Fruit fly (Drosophila melanogaster) whole organism, embryonic: ENCODE measurements around the gene Pax.

Experiments used
- CG43689 ChIP-seq: fragments of 200-800 bp; sonication (Bioruptor generic); IDR thresholded peaks from 2 replicates; pipeline ENCODE4 v1.3.6; 2022; ENCODE audit warnings: missing biosample characterization, missing genetic modification characterization
- Nf-YC ChIP-seq: fragments of 200-800 bp; optimal IDR thresholded peaks from 3 replicates; lab custom pipeline; 2019; ENCODE audit warnings: missing biosample characterization, mild to moderate bottlenecking, missing genetic modification characterization, moderate library complexity
- nau ChIP-seq: fragments of 200-800 bp; sonication (Bioruptor generic); optimal IDR thresholded peaks from 3 replicates; lab custom pipeline; 2017; ENCODE audit warnings: missing biosample characterization, mild to moderate bottlenecking, missing genetic modification characterization, missing genetic modification reagents

DNA sequence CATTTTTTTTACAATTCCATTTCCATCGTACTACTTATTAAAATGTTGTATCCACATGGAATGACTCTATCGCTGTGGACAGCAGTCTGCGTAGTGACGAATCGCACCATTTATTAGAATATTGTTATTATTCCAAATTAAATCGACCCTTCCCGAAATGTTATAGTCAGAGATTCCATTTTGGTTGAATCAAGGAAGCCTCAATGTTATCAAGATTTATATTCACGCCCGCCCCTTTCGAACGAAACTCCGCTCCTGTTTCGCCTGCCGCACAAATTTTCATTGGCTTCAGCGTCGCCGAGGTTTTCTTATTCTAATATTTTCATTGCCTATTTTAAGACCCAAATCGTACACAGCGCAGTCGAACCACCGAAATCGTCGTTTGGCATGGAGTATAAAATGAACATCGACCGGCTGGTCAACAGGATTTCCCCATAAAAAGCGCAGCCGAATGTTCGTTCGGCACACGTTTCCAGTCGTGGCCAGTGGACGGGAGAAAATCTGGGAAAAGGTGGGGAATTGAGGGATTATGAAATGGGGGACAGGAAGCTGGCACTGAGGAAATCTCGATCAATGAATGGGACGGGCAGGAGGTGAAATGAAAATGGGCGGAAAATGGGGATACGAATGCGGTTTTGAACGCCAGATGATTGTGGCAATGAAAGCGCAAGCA lies 20.6 kb downstream of the Pax start:
- TF ChIP-seq Nf-YC (tag; lab: Kevin White, UChicago) (no peak), nau (GFP tag; lab: Kevin White, UChicago) (no peak), CG43689 (no peak)
